Fruit fly (Drosophila melanogaster) Kc167 (cell line): Measurements from ENCODE around the gene GCS1.

ENCODE experiments used
- Sin3A ChIP-seq: fragments of >200 bp; optimal IDR thresholded peaks from 2 replicates; lab custom pipeline; 2018; ENCODE audit warnings: missing external identifiers
- h ChIP-seq: fragments of >200 bp; optimal IDR thresholded peaks from 3 replicates; lab custom pipeline; 2018; ENCODE audit warnings: missing external identifiers
- ttk ChIP-seq: sonication (Bioruptor generic); optimal IDR thresholded peaks from 2 replicates; lab custom pipeline; 2017; ENCODE audit warnings: missing external identifiers

- TF ChIP-seq h (lab: Kevin White, UChicago): no peak
- no peak for TF ChIP-seq ttk
- no peak for TF ChIP-seq Sin3A (lab: Kevin White, UChicago)
Observed at dm6 chrX:11342771-11343170, 5.0 kb downstream of the GCS1 start.
